Worm (Caenorhabditis elegans) whole organism, mixed stage, embryonic: ENCODE results near the gene Y49E10.29.

Experiments
- M03D4.4 ChIP-seq: sonication (generic microtip); optimal IDR thresholded peaks from 2 replicates; lab custom pipeline; 2017; ENCODE audit warnings: mild to moderate bottlenecking, missing genetic modification characterization, missing compliant biosample characterization
- bed-3 ChIP-seq: fragments of 200-800 bp; sonication (Bioruptor generic); optimal IDR thresholded peaks from 3 replicates; lab custom pipeline; 2018; ENCODE audit warnings: mild to moderate bottlenecking, missing genetic modification characterization, moderate library complexity, missing compliant biosample characterization
- blmp-1 ChIP-seq: fragments of 150-350 bp; optimal IDR thresholded peaks from 2 replicates; lab custom pipeline; 2014; ENCODE audit warnings: missing biosample characterization, missing genetic modification characterization
- ceh-39 ChIP-seq: fragments of 150-350 bp; optimal IDR thresholded peaks from 2 replicates; lab custom pipeline; 2014; ENCODE audit warnings: missing biosample characterization, missing genetic modification characterization
- ceh-43 ChIP-seq: fragments of 200-800 bp; sonication (Bioruptor generic); optimal IDR thresholded peaks from 2 replicates; lab custom pipeline; 2018; ENCODE audit warnings: mild to moderate bottlenecking, missing genetic modification characterization, moderate library complexity, missing compliant biosample characterization
- ceh-83 ChIP-seq: fragments of 200-800 bp; sonication (Bioruptor generic); optimal IDR thresholded peaks from 2 replicates; lab custom pipeline; 2018; ENCODE audit warnings: mild to moderate bottlenecking, missing genetic modification characterization, missing compliant biosample characterization
- ces-1 ChIP-seq: fragments of 150-350 bp; optimal IDR thresholded peaks from 2 replicates; lab custom pipeline; 2014; ENCODE audit warnings: missing biosample characterization, missing genetic modification reagents, missing genetic modification characterization
- cnd-1 ChIP-seq: fragments of 200-800 bp; sonication (Bioruptor generic); optimal IDR thresholded peaks from 2 replicates; lab custom pipeline; 2018; ENCODE audit warnings: mild to moderate bottlenecking, missing genetic modification characterization, missing compliant biosample characterization
- drap-1 ChIP-seq: fragments of 200-800 bp; sonication (Bioruptor generic); optimal IDR thresholded peaks from 3 replicates; lab custom pipeline; 2018; ENCODE audit warnings: mild to moderate bottlenecking, missing genetic modification characterization, missing compliant biosample characterization
- elt-1 ChIP-seq: sonication (generic microtip); optimal IDR thresholded peaks from 2 replicates; lab custom pipeline; 2017; ENCODE audit warnings: missing genetic modification characterization, mild to moderate bottlenecking, missing compliant biosample characterization, antibody characterized with exemption, moderate library complexity, borderline replicate concordance; ENCODE audit not compliant: insufficient read depth
- elt-3 ChIP-seq: fragments of 150-350 bp; optimal IDR thresholded peaks from 2 replicates; lab custom pipeline; 2014; ENCODE audit warnings: missing biosample characterization, missing genetic modification characterization
- flh-1 ChIP-seq: fragments of 200-800 bp; sonication (Bioruptor generic); optimal IDR thresholded peaks from 2 replicates; lab custom pipeline; 2018; ENCODE audit warnings: mild to moderate bottlenecking, missing genetic modification characterization, moderate library complexity, missing compliant biosample characterization
- ham-2 ChIP-seq: fragments of 200-800 bp; sonication (Bioruptor generic); optimal IDR thresholded peaks from 2 replicates; lab custom pipeline; 2018; ENCODE audit warnings: mild to moderate bottlenecking, missing genetic modification characterization, missing compliant biosample characterization
- hlh-1 ChIP-seq: fragments of 150-350 bp; optimal IDR thresholded peaks from 2 replicates; lab custom pipeline; 2014; ENCODE audit warnings: missing biosample characterization, missing genetic modification reagents, missing genetic modification characterization
- lin-13 ChIP-seq: fragments of 150-350 bp; optimal IDR thresholded peaks from 2 replicates; lab custom pipeline; 2014; ENCODE audit warnings: missing biosample characterization, missing genetic modification characterization
- lin-32 ChIP-seq: fragments of 200-800 bp; sonication (Bioruptor generic); optimal IDR thresholded peaks from 2 replicates; lab custom pipeline; 2018; ENCODE audit warnings: mild to moderate bottlenecking, missing genetic modification characterization, missing compliant biosample characterization
- lsy-2 ChIP-seq: fragments of 150-350 bp; optimal IDR thresholded peaks from 2 replicates; lab custom pipeline; 2014; ENCODE audit warnings: missing biosample characterization, missing genetic modification characterization
- mab-5 ChIP-seq: fragments of 150-350 bp; optimal IDR thresholded peaks from 2 replicates; lab custom pipeline; 2014; ENCODE audit warnings: missing biosample characterization, missing genetic modification characterization
- mep-1 ChIP-seq: fragments of 150-350 bp; optimal IDR thresholded peaks from 2 replicates; lab custom pipeline; 2017; ENCODE audit warnings: missing biosample characterization, missing genetic modification reagents, missing genetic modification characterization, inconsistent platforms
- mls-2 ChIP-seq: sonication (generic microtip); optimal IDR thresholded peaks from 2 replicates; lab custom pipeline; 2016; ENCODE audit warnings: mild to moderate bottlenecking, missing genetic modification characterization, moderate library complexity, missing compliant biosample characterization
- nhr-12 ChIP-seq: fragments of 150-350 bp; optimal IDR thresholded peaks from 2 replicates; lab custom pipeline; 2014; ENCODE audit warnings: missing biosample characterization, missing genetic modification characterization
- nhr-2 ChIP-seq: fragments of 150-350 bp; optimal IDR thresholded peaks from 2 replicates; lab custom pipeline; 2014; ENCODE audit warnings: missing biosample characterization, missing genetic modification characterization
- nhr-237 ChIP-seq: fragments of 150-350 bp; optimal IDR thresholded peaks from 2 replicates; lab custom pipeline; 2014; ENCODE audit warnings: missing biosample characterization, missing genetic modification characterization
- nhr-28 ChIP-seq: fragments of 150-350 bp; optimal IDR thresholded peaks from 2 replicates; lab custom pipeline; 2014; ENCODE audit warnings: missing biosample characterization, missing genetic modification characterization
- nhr-76 ChIP-seq: sonication (generic microtip); optimal IDR thresholded peaks from 2 replicates; lab custom pipeline; 2017; ENCODE audit warnings: missing biosample characterization, missing genetic modification characterization
- pha-4 ChIP-seq: fragments of 150-350 bp; optimal IDR thresholded peaks from 2 replicates; lab custom pipeline; 2018; ENCODE audit warnings: missing biosample characterization, missing genetic modification reagents, missing genetic modification characterization
- sem-2 ChIP-seq: fragments of 200-800 bp; sonication (Bioruptor generic); optimal IDR thresholded peaks from 2 replicates; lab custom pipeline; 2018; ENCODE audit warnings: mild to moderate bottlenecking, missing genetic modification characterization, missing compliant biosample characterization
- snpc-4 ChIP-seq: fragments of 150-350 bp; optimal IDR thresholded peaks from 2 replicates; lab custom pipeline; 2014; ENCODE audit warnings: missing biosample characterization, missing genetic modification characterization
- sptf-1 ChIP-seq: sonication (generic microtip); optimal IDR thresholded peaks from 2 replicates; lab custom pipeline; 2017; ENCODE audit warnings: mild to moderate bottlenecking, missing genetic modification characterization, moderate library complexity, missing compliant biosample characterization
- tbx-8 ChIP-seq: fragments of 200-800 bp; sonication (Bioruptor generic); optimal IDR thresholded peaks from 2 replicates; lab custom pipeline; 2018; ENCODE audit warnings: mild to moderate bottlenecking, missing genetic modification characterization, moderate library complexity, missing compliant biosample characterization
- unc-120 ChIP-seq: sonication (generic microtip); optimal IDR thresholded peaks from 2 replicates; lab custom pipeline; 2017; ENCODE audit warnings: missing genetic modification characterization, missing compliant biosample characterization; ENCODE audit not compliant: poor library complexity, severe bottlenecking
- unc-39 ChIP-seq: fragments of 150-350 bp; optimal IDR thresholded peaks from 2 replicates; lab custom pipeline; 2014; ENCODE audit warnings: missing biosample characterization, missing genetic modification characterization
- unc-62 ChIP-seq: fragments of 150-350 bp; optimal IDR thresholded peaks from 2 replicates; lab custom pipeline; 2014; ENCODE audit warnings: missing biosample characterization, missing genetic modification reagents, missing genetic modification characterization
- zip-8 ChIP-seq: fragments of 150-350 bp; optimal IDR thresholded peaks from 2 replicates; lab custom pipeline; 2014; ENCODE audit warnings: missing biosample characterization, missing genetic modification characterization
- ztf-11 ChIP-seq: fragments of 150-350 bp; optimal IDR thresholded peaks from 2 replicates; lab custom pipeline; 2014; ENCODE audit warnings: missing biosample characterization, missing genetic modification characterization

The Y49E10.29 gene

ce11 chrIII:12429579-12430084, 39.3 kb upstream of the Y49E10.29 start, which contains the start of gene snr-6:
TSS of gene snr-6 (minus strand) at chrIII:12429629.
- TF ChIP-seq flh-1 (GFP tag; lab: Kevin White, UChicago) (no peak), pha-4 (peak; percentile 60), zip-8 (tag; lab: Kevin White, UChicago) (no peak), mep-1 (tag; lab: Kevin White, UChicago) (peak; percentile 86), blmp-1 (tag; lab: Kevin White, UChicago) (no peak), drap-1 (GFP tag; lab: Kevin White, UChicago) (peak; percentile 7), lsy-2 (tag; lab: Kevin White, UChicago) (peak; percentile 98), elt-3 (tag; lab: Kevin White, UChicago) (no peak), mab-5 (tag; lab: Kevin White, UChicago) (no peak), nhr-76 (no peak), unc-62 (GFP tag; lab: Kevin White, UChicago) (peak; percentile 3), sem-2 (GFP tag; lab: Kevin White, UChicago) (no peak), mls-2 (tag; lab: Kevin White, UChicago) (no peak), sptf-1 (tag; lab: Kevin White, UChicago) (peak; percentile 12), M03D4.4 (tag; lab: Kevin White, UChicago) (peak; percentile 9), lin-13 (tag; lab: Kevin White, UChicago) (peak; percentile 52), snpc-4 (tag; lab: Kevin White, UChicago) (no peak), hlh-1 (peak; percentile 50), nhr-237 (tag; lab: Kevin White, UChicago) (peak; percentile 73), nhr-28 (tag; lab: Kevin White, UChicago) (no peak), lin-32 (GFP tag; lab: Kevin White, UChicago) (no peak), ceh-43 (GFP tag; lab: Kevin White, UChicago) (no peak), ztf-11 (no peak), unc-39 (tag; lab: Kevin White, UChicago) (no peak), ceh-39 (tag; lab: Kevin White, UChicago) (peak; percentile 23), elt-1 (tag; lab: Kevin White, UChicago) (no peak), nhr-12 (tag; lab: Kevin White, UChicago) (no peak), ham-2 (GFP tag; lab: Kevin White, UChicago) (no peak), unc-120 (tag; lab: Kevin White, UChicago) (peak; percentile 2), bed-3 (no peak), cnd-1 (tag; lab: Kevin White, UChicago) (no peak), ces-1 (GFP tag; lab: Kevin White, UChicago) (peak; percentile 61), tbx-8 (GFP tag; lab: Kevin White, UChicago) (no peak), ceh-83 (GFP tag; lab: Kevin White, UChicago) (peak; percentile 23), nhr-2 (no peak)

ce11 chrIII:12430209-12430608, 38.8 kb upstream of the Y49E10.29 start, which contains the start of gene Y49E10.16:
TSS of gene Y49E10.16 (plus strand) at chrIII:12430509.
- TF ChIP-seq sem-2 (GFP tag; lab: Kevin White, UChicago) = no peak
- no peak for TF ChIP-seq unc-120 (tag; lab: Kevin White, UChicago)
- TF ChIP-seq ztf-11 = no peak
- TF ChIP-seq lsy-2 (tag; lab: Kevin White, UChicago) = no peak
- no peak for TF ChIP-seq nhr-28 (tag; lab: Kevin White, UChicago)
- TF ChIP-seq cnd-1 (tag; lab: Kevin White, UChicago) = no peak
- TF ChIP-seq snpc-4 (tag; lab: Kevin White, UChicago) = no peak

ce11 chrIII:12434104-12434503, 34.9 kb upstream of the Y49E10.29 start, which contains the start of gene Y49E10.27:
TSS of gene Y49E10.27 (plus strand) at chrIII:12434404.
- TF ChIP-seq nhr-12 (tag; lab: Kevin White, UChicago) = no peak
- TF ChIP-seq pha-4 = no peak
- TF ChIP-seq bed-3 = no peak
- TF ChIP-seq nhr-2 = no peak
- no peak for TF ChIP-seq ceh-83 (GFP tag; lab: Kevin White, UChicago)
- no peak for TF ChIP-seq nhr-76
- no peak for TF ChIP-seq nhr-28 (tag; lab: Kevin White, UChicago)
- TF ChIP-seq ces-1 (GFP tag; lab: Kevin White, UChicago) = no peak
- no peak for TF ChIP-seq blmp-1 (tag; lab: Kevin White, UChicago)
- no peak for TF ChIP-seq ceh-43 (GFP tag; lab: Kevin White, UChicago)
- no peak for TF ChIP-seq lin-13 (tag; lab: Kevin White, UChicago)
- no peak for TF ChIP-seq drap-1 (GFP tag; lab: Kevin White, UChicago)
- TF ChIP-seq ceh-39 (tag; lab: Kevin White, UChicago) = no peak
